Fruit fly (Drosophila melanogaster): ENCODE measurements around the gene CG5276.

The CG5276 gene

dm6 chr3R:11458022-11458850 lies 26.7 kb downstream of the CG5276 start (continued):
- TF ChIP-seq disco-r (GFP tag; optimal IDR thresholded peaks at IDR 0.05) (peak; percentile 0), CG15269 (tag; optimal IDR thresholded peaks at IDR 0.05) (peak; percentile 72), Ets97D (GFP tag; optimal IDR thresholded peaks at IDR 0.05) (no peak), fd102C (GFP tag; optimal IDR thresholded peaks at IDR 0.05) (no peak), Dip2 (GFP tag; IDR thresholded peaks at IDR 0.05) (peak; percentile 33; the same call in 1 of the 2 replicates), bab2 (GFP tag; optimal IDR thresholded peaks at IDR 0.05) (peak; percentile 47), Sox102F (GFP tag; optimal IDR thresholded peaks at IDR 0.05) (peak; percentile 65), CG2120 (GFP tag; optimal IDR thresholded peaks at IDR 0.05) (peak; percentile 86), Aef1 (GFP tag; IDR thresholded peaks at IDR 0.05) (peak; percentile 86), sisA (GFP tag; IDR thresholded peaks at IDR 0.05) (peak; percentile 64), CG17328 (GFP tag; IDR thresholded peaks at IDR 0.05) (peak; percentile 67), CG11093 (GFP tag; IDR thresholded peaks at IDR 0.05) (peak; percentile 59; the same call in 2 of the 3 replicates), CG11696 (GFP tag; IDR thresholded peaks at IDR 0.05) (no peak), CG3995 (GFP tag; optimal IDR thresholded peaks at IDR 0.05) (peak; percentile 55), CG11456 (GFP tag; IDR thresholded peaks at IDR 0.05) (peak; percentile 89), CG13296 (GFP tag; optimal IDR thresholded peaks at IDR 0.05) (peak; percentile 52), CG10321 (GFP tag; IDR thresholded peaks at IDR 0.05) (no peak), CG16813 (GFP tag; IDR thresholded peaks at IDR 0.05; ENCODE audit: partially characterized antibody) (no peak), CG11247 (GFP tag; IDR thresholded peaks at IDR 0.05) (peak; percentile 81), mam (GFP tag; optimal IDR thresholded peaks at IDR 0.05) (peak; percentile 68), Deaf1 (tag; optimal IDR thresholded peaks at IDR 0.05) (peak; percentile 25), p53 (GFP tag; optimal IDR thresholded peaks at IDR 0.05) (no peak), CG34422 (GFP tag; IDR thresholded peaks at IDR 0.05) (peak; percentile 76), CG32767 (GFP tag; IDR thresholded peaks at IDR 0.05) (no peak), CG8359 (GFP tag; optimal IDR thresholded peaks at IDR 0.05; ENCODE audit: borderline replicate concordance) (no peak), Adf1 (GFP tag; IDR thresholded peaks at IDR 0.05) (peak; percentile 98), Neu2 (GFP tag; optimal IDR thresholded peaks at IDR 0.05; ENCODE audit: borderline replicate concordance) (peak; percentile 41), Six4 (GFP tag; optimal IDR thresholded peaks at IDR 0.05) (peak; percentile 40), dysf (GFP tag; IDR thresholded peaks at IDR 0.05) (peak; percentile 89), CG18764 (GFP tag; optimal IDR thresholded peaks at IDR 0.05) (peak; percentile 44), CG14441 (GFP tag; IDR thresholded peaks at IDR 0.05) (peak; percentile 90), Fer3 (tag; optimal IDR thresholded peaks at IDR 0.05) (peak; percentile 80), Scr (GFP tag; IDR thresholded peaks at IDR 0.05; ENCODE audit: partially characterized antibody) (no peak), repo (GFP tag; optimal IDR thresholded peaks at IDR 0.05) (peak; percentile 36), Oli (tag; optimal IDR thresholded peaks at IDR 0.05) (peak; percentile 60), CG7786 (GFP tag; optimal IDR thresholded peaks at IDR 0.05) (peak; percentile 67), tgo (GFP tag; IDR thresholded peaks at IDR 0.05) (peak; percentile 85), CTCF (GFP tag; optimal IDR thresholded peaks at IDR 0.05) (no peak), CG3847 (GFP tag; IDR thresholded peaks at IDR 0.05) (peak; percentile 81), E2f2 (GFP tag; IDR thresholded peaks at IDR 0.05) (peak; percentile 48; the same call in 1 of the 2 replicates), Atf6 (GFP tag; IDR thresholded peaks at IDR 0.05) (peak; percentile 87), en (GFP tag; optimal IDR thresholded peaks at IDR 0.05) (no peak), CG42726 (GFP tag; IDR thresholded peaks at IDR 0.05; ENCODE audit: partially characterized antibody) (no peak), CG34224 (GFP tag; IDR thresholded peaks at IDR 0.05; ENCODE audit: partially characterized antibody) (no peak), shn (GFP tag; optimal IDR thresholded peaks at IDR 0.05) (peak; percentile 51), CHES-1-like (GFP tag; optimal IDR thresholded peaks at IDR 0.05) (peak; percentile 48), CG15011 (GFP tag; optimal IDR thresholded peaks at IDR 0.05) (peak; percentile 40), MESR4 (GFP tag; optimal IDR thresholded peaks at IDR 0.05) (no peak), cg (GFP tag; optimal IDR thresholded peaks at IDR 0.05) (no peak), CG5245 (GFP tag; optimal IDR thresholded peaks at IDR 0.05) (peak; percentile 56)

All from whole organism, embryonic.